Worm (Caenorhabditis elegans) whole organism, L2 larva: ENCODE data around the gene C33F10.14.

Experiments used
- F13H6.1 ChIP-seq: sonication (generic microtip); optimal IDR thresholded peaks from 2 replicates; lab custom pipeline; 2016; ENCODE audit warnings: missing genetic modification characterization, missing compliant biosample characterization
- R02D3.7 ChIP-seq: fragments of 150-350 bp; optimal IDR thresholded peaks from 2 replicates; lab custom pipeline; 2014; ENCODE audit warnings: missing biosample characterization, missing genetic modification characterization
- Y55F3AM.14 ChIP-seq: fragments of 200-800 bp; sonication (Bioruptor generic); optimal IDR thresholded peaks from 2 replicates; lab custom pipeline; 2018; ENCODE audit warnings: mild to moderate bottlenecking, missing genetic modification characterization, missing compliant biosample characterization
- ZK546.5 ChIP-seq: sonication (generic microtip); optimal IDR thresholded peaks from 2 replicates; lab custom pipeline; 2017; ENCODE audit warnings: missing biosample characterization, missing genetic modification characterization
- alr-1 ChIP-seq: fragments of 150-350 bp; optimal IDR thresholded peaks from 2 replicates; lab custom pipeline; 2014; ENCODE audit warnings: missing biosample characterization, missing genetic modification characterization
- aly-2 ChIP-seq: fragments of 150-350 bp; optimal IDR thresholded peaks from 2 replicates; lab custom pipeline; 2014; ENCODE audit warnings: missing biosample characterization, missing genetic modification characterization
- ama-1 ChIP-seq: fragments of 150-350 bp; optimal IDR thresholded peaks from 2 replicates; lab custom pipeline; 2018; ENCODE audit warnings: inconsistent platforms
- blmp-1 ChIP-seq: sonication (generic microtip); optimal IDR thresholded peaks from 2 replicates; lab custom pipeline; 2017; ENCODE audit warnings: missing genetic modification characterization, mild to moderate bottlenecking, missing compliant biosample characterization, antibody characterized with exemption, moderate library complexity; ENCODE audit not compliant: insufficient read depth
- ceh-82 ChIP-seq: fragments of 150-350 bp; optimal IDR thresholded peaks from 2 replicates; lab custom pipeline; 2014; ENCODE audit warnings: missing biosample characterization, missing genetic modification characterization
- crh-2 ChIP-seq: sonication (generic microtip); optimal IDR thresholded peaks from 2 replicates; lab custom pipeline; 2017; ENCODE audit warnings: missing biosample characterization, missing genetic modification characterization
- dmd-4 ChIP-seq: sonication (generic microtip); optimal IDR thresholded peaks from 2 replicates; lab custom pipeline; 2017; ENCODE audit warnings: missing biosample characterization, missing genetic modification characterization
- egl-27 ChIP-seq: sonication (generic microtip); optimal IDR thresholded peaks from 3 replicates; lab custom pipeline; 2017; ENCODE audit warnings: missing biosample characterization, missing genetic modification reagents, missing genetic modification characterization
- elt-3 ChIP-seq: sonication (generic microtip); optimal IDR thresholded peaks from 2 replicates; lab custom pipeline; 2017; ENCODE audit warnings: missing biosample characterization, missing genetic modification characterization
- fos-1 ChIP-seq: fragments of 150-350 bp; optimal IDR thresholded peaks from 2 replicates; lab custom pipeline; 2014; ENCODE audit warnings: missing biosample characterization, missing genetic modification characterization
- gmeb-1 ChIP-seq: fragments of 150-350 bp; optimal IDR thresholded peaks from 2 replicates; lab custom pipeline; 2014; ENCODE audit warnings: missing biosample characterization, missing genetic modification characterization
- lin-13 ChIP-seq: fragments of 150-350 bp; optimal IDR thresholded peaks from 2 replicates; lab custom pipeline; 2014; ENCODE audit warnings: missing biosample characterization, missing genetic modification reagents, missing genetic modification characterization
- lsy-2 ChIP-seq, 2 experiments: fragments of 150-350 bp in 1 of 2; sonication (generic microtip) in 1 of 2; optimal IDR thresholded peaks; 2 replicates each; lab custom pipeline; 2014 to 2017; ENCODE audit warnings: missing biosample characterization in 2 of 2, missing genetic modification characterization in 2 of 2
- mab-5 ChIP-seq: fragments of 150-350 bp; optimal IDR thresholded peaks from 2 replicates; lab custom pipeline; 2014; ENCODE audit warnings: missing biosample characterization, missing genetic modification characterization
- mbf-1 ChIP-seq: sonication (generic microtip); optimal IDR thresholded peaks from 2 replicates; lab custom pipeline; 2017; ENCODE audit warnings: missing biosample characterization, missing genetic modification characterization
- mdl-1 ChIP-seq, 2 experiments: fragments of 150-350 bp in 1 of 2; sonication (generic microtip) in 1 of 2; optimal IDR thresholded peaks; 2 replicates each; lab custom pipeline; 2017; ENCODE audit warnings: missing biosample characterization in 2 of 2, missing genetic modification characterization in 2 of 2
- nhr-12 ChIP-seq: fragments of 150-350 bp; optimal IDR thresholded peaks from 2 replicates; lab custom pipeline; 2014; ENCODE audit warnings: missing biosample characterization, missing genetic modification characterization
- nhr-129 ChIP-seq: fragments of 150-350 bp; optimal IDR thresholded peaks from 2 replicates; lab custom pipeline; 2014; ENCODE audit warnings: missing biosample characterization, missing genetic modification characterization
- nhr-21 ChIP-seq: fragments of 150-350 bp; optimal IDR thresholded peaks from 2 replicates; lab custom pipeline; 2014; ENCODE audit warnings: missing biosample characterization, missing genetic modification characterization
- nhr-23 ChIP-seq: fragments of 150-350 bp; optimal IDR thresholded peaks from 2 replicates; lab custom pipeline; 2014; ENCODE audit warnings: missing biosample characterization, missing genetic modification reagents, missing genetic modification characterization
- nhr-25 ChIP-seq: fragments of 150-350 bp; sonication (generic microtip); optimal IDR thresholded peaks from 3 replicates; lab custom pipeline; 2014; ENCODE audit warnings: missing biosample characterization, missing genetic modification characterization
- peb-1 ChIP-seq: fragments of 150-350 bp; optimal IDR thresholded peaks from 2 replicates; lab custom pipeline; 2014; ENCODE audit warnings: missing biosample characterization, missing genetic modification characterization
- skn-1 ChIP-seq: sonication (generic microtip); optimal IDR thresholded peaks from 2 replicates; lab custom pipeline; 2017; ENCODE audit warnings: missing biosample characterization, missing genetic modification characterization
- sma-3 ChIP-seq: sonication (generic microtip); optimal IDR thresholded peaks from 2 replicates; lab custom pipeline; 2016; ENCODE audit warnings: missing genetic modification reagents, missing genetic modification characterization, missing compliant biosample characterization
- sma-9 ChIP-seq, 2 experiments: fragments of 150-350 bp in 1 of 2; sonication (generic microtip) in 1 of 2; optimal IDR thresholded peaks; 2 replicates each; lab custom pipeline; 2014 to 2016; ENCODE audit warnings: missing genetic modification characterization in 2 of 2, mild to moderate bottlenecking in 1 of 2, missing biosample characterization in 1 of 2, missing compliant biosample characterization in 1 of 2, missing genetic modification reagents in 1 of 2, moderate library complexity in 1 of 2
- unc-55 ChIP-seq: fragments of 150-350 bp; sonication (generic microtip); optimal IDR thresholded peaks from 3 replicates; lab custom pipeline; 2014; ENCODE audit warnings: missing biosample characterization, missing genetic modification reagents, missing genetic modification characterization
- unc-62 ChIP-seq: fragments of 150-350 bp; optimal IDR thresholded peaks from 2 replicates; lab custom pipeline; 2014; ENCODE audit warnings: missing biosample characterization, missing genetic modification reagents, missing genetic modification characterization
- zag-1 ChIP-seq: fragments of 150-350 bp; optimal IDR thresholded peaks from 2 replicates; lab custom pipeline; 2014; ENCODE audit warnings: missing biosample characterization, missing genetic modification characterization
- ztf-11 ChIP-seq: sonication (generic microtip); optimal IDR thresholded peaks from 2 replicates; lab custom pipeline; 2017; ENCODE audit warnings: missing biosample characterization, missing genetic modification characterization
- ztf-4 ChIP-seq: fragments of 150-350 bp; optimal IDR thresholded peaks from 2 replicates; lab custom pipeline; 2014; ENCODE audit warnings: missing biosample characterization, missing genetic modification characterization

The C33F10.14 gene

DNA sequence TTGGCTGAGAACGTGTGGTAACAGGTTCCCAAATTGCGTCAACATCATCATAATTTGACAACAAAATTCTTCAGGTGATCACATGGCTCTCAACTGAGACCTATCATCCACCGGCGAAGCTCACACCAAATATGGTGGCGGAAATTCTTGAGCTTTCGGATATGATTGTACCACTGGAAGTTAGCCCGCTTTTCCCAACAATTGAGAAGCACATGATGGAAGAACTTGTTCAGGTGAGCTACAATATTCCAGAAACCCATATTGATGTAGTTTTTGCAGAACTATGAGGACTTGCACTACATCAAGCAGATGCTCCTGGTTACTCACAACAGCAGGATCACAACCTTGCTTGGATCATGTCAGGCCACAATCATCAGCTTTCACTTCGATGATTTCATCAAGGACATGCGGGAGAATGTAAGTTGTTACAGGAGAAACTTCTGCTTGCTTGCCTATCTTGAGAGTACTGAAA, 44.9 kb upstream of the C33F10.14 start, which contains the start of gene F41C3.1:
Gene F41C3.1, plus strand, starts transcription at position 51 of the 472 bp plus-strand sequence.
- no peak for TF ChIP-seq ama-1 (lab: Kevin White, UChicago)
- no peak for TF ChIP-seq ceh-82 (tag; lab: Kevin White, UChicago)
- no peak for TF ChIP-seq aly-2 (tag; lab: Kevin White, UChicago)
- no peak for TF ChIP-seq dmd-4
- TF ChIP-seq nhr-21 (tag; lab: Kevin White, UChicago) = no peak
- no peak for TF ChIP-seq unc-55 (GFP tag; lab: Kevin White, UChicago)
- no peak for TF ChIP-seq egl-27 (tag; lab: Kevin White, UChicago)
- TF ChIP-seq mbf-1 (tag; lab: Kevin White, UChicago) = no peak
- TF ChIP-seq nhr-12 (tag; lab: Kevin White, UChicago) = no peak
- no peak for TF ChIP-seq mdl-1 (tag; optimal IDR thresholded peaks at IDR 0.05; lab: Kevin White, UChicago)
- TF ChIP-seq ztf-11 = no peak
- no peak for TF ChIP-seq R02D3.7 (tag; lab: Kevin White, UChicago)
- TF ChIP-seq crh-2 (tag; lab: Kevin White, UChicago) = no peak

DNA sequence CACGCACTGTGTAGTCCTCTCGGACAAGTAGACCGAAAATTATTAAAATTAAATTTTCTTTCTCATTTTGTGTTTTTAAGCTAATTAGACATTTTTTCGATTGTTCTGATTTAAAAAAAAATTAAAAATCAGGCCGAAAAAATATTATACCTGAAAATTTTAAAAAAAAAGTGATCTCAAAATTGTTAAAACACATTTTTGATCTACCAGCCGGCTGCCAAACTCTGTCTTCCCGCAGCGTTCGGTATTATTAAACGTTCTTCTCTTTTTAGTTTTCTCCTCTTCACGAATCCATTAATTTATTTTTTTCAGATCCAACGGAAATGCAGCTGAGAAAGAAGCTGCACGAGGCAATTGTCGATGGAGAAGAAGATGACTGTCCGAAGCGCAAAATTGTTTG, 44.0 kb upstream of the C33F10.14 start, which contains the start of gene C27D9.1:
Gene C27D9.1, plus strand, starts transcription at position 281 of the 400 bp plus-strand sequence.
- TF ChIP-seq Y55F3AM.14 (GFP tag; lab: Kevin White, UChicago) = no peak
- no peak for TF ChIP-seq nhr-25 (tag; lab: Kevin White, UChicago)
- no peak for TF ChIP-seq lsy-2 (tag; optimal IDR thresholded peaks at IDR 0.05; lab: Kevin White, UChicago)
- no peak for TF ChIP-seq nhr-23 (tag; lab: Kevin White, UChicago)
- TF ChIP-seq aly-2 (tag; lab: Kevin White, UChicago) = no peak
- TF ChIP-seq lin-13 (GFP tag; lab: Kevin White, UChicago) = no peak
- TF ChIP-seq skn-1 (tag; lab: Kevin White, UChicago) = no peak
- no peak for TF ChIP-seq elt-3 (tag; lab: Kevin White, UChicago)
- TF ChIP-seq ZK546.5 (tag; lab: Kevin White, UChicago) = no peak

DNA sequence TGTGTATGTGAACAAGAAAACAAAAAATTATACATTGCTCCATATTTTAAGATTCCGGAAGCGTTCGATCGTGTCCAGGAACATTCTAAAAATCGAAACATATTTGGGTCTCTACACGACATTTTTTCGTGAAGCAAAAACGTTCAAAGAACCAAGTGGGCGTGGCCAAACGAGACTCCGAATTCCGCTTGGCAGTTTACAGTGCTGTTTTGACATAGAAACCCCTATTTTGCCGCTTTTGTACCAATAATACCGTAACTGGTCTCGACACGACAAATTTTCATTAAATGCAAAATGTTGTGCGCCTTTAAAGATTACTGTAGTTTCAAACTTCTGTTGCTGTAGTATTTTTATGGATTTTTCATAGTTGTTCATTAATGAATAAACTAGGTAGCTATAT, 41.5 kb upstream of the C33F10.14 start:
- TF ChIP-seq zag-1 (tag; lab: Kevin White, UChicago) = no peak
- no peak for TF ChIP-seq R02D3.7 (tag; lab: Kevin White, UChicago)
- no peak for TF ChIP-seq nhr-129 (tag; lab: Kevin White, UChicago)
- no peak for TF ChIP-seq ZK546.5 (tag; lab: Kevin White, UChicago)
- TF ChIP-seq aly-2 (tag; lab: Kevin White, UChicago) = no peak
- no peak for TF ChIP-seq peb-1
- no peak for TF ChIP-seq unc-62
- no peak for TF ChIP-seq lsy-2 (tag; optimal IDR thresholded peaks at IDR 0.05; lab: Kevin White, UChicago)
- TF ChIP-seq Y55F3AM.14 (GFP tag; lab: Kevin White, UChicago) = no peak
- TF ChIP-seq ztf-11 = no peak
- TF ChIP-seq nhr-23 (tag; lab: Kevin White, UChicago) = no peak
- TF ChIP-seq egl-27 (tag; lab: Kevin White, UChicago) = no peak
- TF ChIP-seq gmeb-1 (tag; lab: Kevin White, UChicago) = no peak
- no peak for TF ChIP-seq F13H6.1 (tag; lab: Kevin White, UChicago)
- TF ChIP-seq, all 48 proteins: peak for 0

DNA sequence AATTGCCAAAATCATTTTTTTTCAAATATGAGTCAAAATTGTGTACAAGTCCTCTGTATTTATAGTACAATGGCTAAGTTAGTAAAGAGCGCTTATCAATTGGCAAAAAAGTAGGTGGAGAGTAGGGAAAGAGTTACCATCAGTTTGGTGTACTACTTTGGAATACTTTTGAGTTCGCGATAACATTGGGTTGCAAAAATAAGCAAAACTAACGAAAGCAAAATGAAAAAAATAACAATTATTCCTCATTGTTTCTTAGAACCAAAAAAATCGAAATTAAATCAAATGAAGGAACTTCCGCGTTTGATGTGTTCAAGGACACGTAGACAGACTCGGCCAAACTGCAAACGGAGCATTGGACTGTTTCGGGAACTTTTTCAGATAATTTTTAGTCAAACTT, 40.4 kb upstream of the C33F10.14 start, which contains the start of gene C27D9.2:
Gene C27D9.2, minus strand, starts transcription at position 101 of the 400 bp plus-strand sequence.
- TF ChIP-seq unc-55 (GFP tag; lab: Kevin White, UChicago) (no peak), mab-5 (no peak), sma-3 (GFP tag; lab: Kevin White, UChicago) (no peak), fos-1 (no peak), nhr-12 (tag; lab: Kevin White, UChicago) (no peak), blmp-1 (tag; lab: Kevin White, UChicago) (no peak), lsy-2 (tag; optimal IDR thresholded peaks at IDR 0.05; lab: Kevin White, UChicago) (no peak), sma-9 (GFP tag; optimal IDR thresholded peaks at IDR 0.05; lab: Kevin White, UChicago) (no peak), sma-9 (tag; optimal IDR thresholded peaks at IDR 0.05; lab: Kevin White, UChicago) (no peak), ztf-4 (tag; lab: Kevin White, UChicago) (no peak), nhr-129 (tag; lab: Kevin White, UChicago) (no peak), elt-3 (tag; lab: Kevin White, UChicago) (no peak), alr-1 (no peak), Y55F3AM.14 (GFP tag; lab: Kevin White, UChicago) (no peak)
